Worm (Caenorhabditis elegans) whole organism, late embryonic: Measurements from ENCODE around the gene F57B9.1.

Experiments
- F13H6.1 ChIP-seq: sonication (generic microtip); optimal IDR thresholded peaks from 2 replicates; lab custom pipeline; 2016; ENCODE audit warnings: missing genetic modification characterization, missing compliant biosample characterization
- ceh-18 ChIP-seq: sonication (generic microtip); optimal IDR thresholded peaks from 2 replicates; lab custom pipeline; 2016; ENCODE audit warnings: missing genetic modification characterization, missing compliant biosample characterization
- ceh-24 ChIP-seq: sonication (generic microtip); optimal IDR thresholded peaks from 2 replicates; lab custom pipeline; 2016; ENCODE audit warnings: mild to moderate bottlenecking, missing genetic modification characterization, missing compliant biosample characterization
- ceh-6 ChIP-seq: fragments of 200-800 bp; sonication (Bioruptor generic); optimal IDR thresholded peaks from 2 replicates; lab custom pipeline; 2018; ENCODE audit warnings: mild to moderate bottlenecking, missing genetic modification characterization, missing compliant biosample characterization
- ceh-9 ChIP-seq: sonication (generic microtip); optimal IDR thresholded peaks from 2 replicates; lab custom pipeline; 2016; ENCODE audit warnings: mild to moderate bottlenecking, missing genetic modification characterization, inconsistent platforms, missing compliant biosample characterization
- nhr-232 ChIP-seq: sonication (generic microtip); optimal IDR thresholded peaks from 2 replicates; lab custom pipeline; 2016; ENCODE audit warnings: missing genetic modification characterization, missing compliant biosample characterization
- npax-4 ChIP-seq: sonication (generic microtip); optimal IDR thresholded peaks from 2 replicates; lab custom pipeline; 2016; ENCODE audit warnings: missing genetic modification characterization, missing compliant biosample characterization
- pha-4 ChIP-seq: fragments of 150-350 bp; optimal IDR thresholded peaks from 2 replicates; lab custom pipeline; 2018; ENCODE audit warnings: missing biosample characterization, missing genetic modification reagents, missing genetic modification characterization
- tbx-2 ChIP-seq: sonication (generic microtip); optimal IDR thresholded peaks from 2 replicates; lab custom pipeline; 2016; ENCODE audit warnings: missing genetic modification characterization, missing compliant biosample characterization
- tbx-7 ChIP-seq: sonication (generic microtip); optimal IDR thresholded peaks from 2 replicates; lab custom pipeline; 2016; ENCODE audit warnings: missing genotype, missing genetic modification characterization, missing compliant biosample characterization

ce11 chrIII:6970744-6971143, 8.9 kb downstream of the F57B9.1 start:
- no peak for TF ChIP-seq tbx-7 (tag; lab: Kevin White, UChicago)
- no peak for TF ChIP-seq npax-4
- TF ChIP-seq tbx-2 = no peak
- no peak for TF ChIP-seq pha-4 (tag; lab: Kevin White, UChicago)
- no peak for TF ChIP-seq ceh-24 (tag; lab: Kevin White, UChicago)
- TF ChIP-seq ceh-9 (tag; lab: Kevin White, UChicago) = no peak
- TF ChIP-seq F13H6.1 (tag; lab: Kevin White, UChicago) = no peak
- TF ChIP-seq nhr-232 (tag; lab: Kevin White, UChicago) = no peak
- no peak for TF ChIP-seq ceh-18 (tag; lab: Kevin White, UChicago)
- TF ChIP-seq ceh-6 (GFP tag; lab: Kevin White, UChicago) = no peak
